Worm (Caenorhabditis elegans): ENCODE results near the gene tebp-2.

tebp-2 gene

DNA sequence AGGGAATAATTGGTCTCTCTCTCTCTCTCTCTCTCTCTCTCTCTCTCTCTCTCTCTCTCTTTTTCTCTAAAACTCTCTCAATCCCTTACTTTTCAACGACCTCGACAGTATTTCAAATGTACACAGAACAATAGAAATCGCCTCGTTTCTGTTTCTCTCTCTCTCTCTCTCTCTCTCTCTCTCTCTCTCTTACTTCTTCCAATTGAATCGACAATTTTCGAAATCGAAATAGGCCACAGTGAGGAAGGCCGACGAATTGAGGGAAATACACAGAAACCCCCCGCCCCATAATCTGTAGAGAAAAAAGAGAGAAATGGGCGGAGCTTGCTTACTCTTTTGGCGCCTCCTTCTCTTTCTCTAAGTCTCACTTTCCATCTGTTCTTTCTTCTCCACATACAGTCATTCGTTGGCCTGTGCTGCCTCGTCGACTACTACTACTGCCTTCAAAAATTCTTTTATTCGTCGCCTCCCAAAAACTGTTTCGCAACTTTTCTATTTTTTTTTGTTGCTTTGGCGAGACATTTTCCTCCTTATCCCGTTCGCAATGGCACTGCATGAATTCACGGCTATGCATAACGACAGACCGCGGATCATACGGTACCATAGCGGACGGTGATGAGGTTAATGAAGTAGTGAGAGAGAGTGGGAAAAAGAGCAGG lies 20.2 kb downstream of the tebp-2 start (continued):
- TF ChIP-seq Y55F3AM.14 (GFP tag; optimal IDR thresholded peaks at IDR 0.05) (no peak), lin-39 (tag; optimal IDR thresholded peaks at IDR 0.05) (no peak), mbf-1 (tag; optimal IDR thresholded peaks at IDR 0.05) (no peak)

ce11 chrIV:5563280-5563679 lies 21.9 kb downstream of the tebp-2 start:
- TF ChIP-seq unc-55 (GFP tag; optimal IDR thresholded peaks at IDR 0.05) (no peak), ama-1 (optimal IDR thresholded peaks at IDR 0.05) (no peak), lsy-2 (tag; optimal IDR thresholded peaks at IDR 0.05) (peak in 1 of 2 experiments; percentile 39), dmd-4 (tag; optimal IDR thresholded peaks at IDR 0.05) (no peak), nhr-11 (tag; optimal IDR thresholded peaks at IDR 0.05) (no peak), nhr-6 (tag; optimal IDR thresholded peaks at IDR 0.05) (peak; percentile 28), nhr-21 (tag; optimal IDR thresholded peaks at IDR 0.05) (no peak), Y55F3AM.14 (GFP tag; optimal IDR thresholded peaks at IDR 0.05) (no peak), blmp-1 (tag; optimal IDR thresholded peaks at IDR 0.05; ENCODE audit: insufficient read depth) (no peak), gmeb-1 (tag; optimal IDR thresholded peaks at IDR 0.05) (no peak), nhr-12 (tag; optimal IDR thresholded peaks at IDR 0.05) (no peak), unc-39 (tag; optimal IDR thresholded peaks at IDR 0.05) (no peak), elt-3 (tag; optimal IDR thresholded peaks at IDR 0.05) (no peak), mab-5 (tag; optimal IDR thresholded peaks at IDR 0.05) (no peak), mbf-1 (tag; optimal IDR thresholded peaks at IDR 0.05) (no peak), ztf-1 (GFP tag; conservative IDR thresholded peaks at IDR 0.05) (no peak), F13H6.1 (tag; optimal IDR thresholded peaks at IDR 0.05) (no peak), nhr-25 (tag; optimal IDR thresholded peaks at IDR 0.05) (peak; percentile 87), C34F6.9 (tag; optimal IDR thresholded peaks at IDR 0.05) (no peak), nhr-77 (tag; optimal IDR thresholded peaks at IDR 0.05) (no peak), ztf-11 (tag; optimal IDR thresholded peaks at IDR 0.05) (no peak), mdl-1 (tag; optimal IDR thresholded peaks at IDR 0.05) (no peak), sem-4 (tag; optimal IDR thresholded peaks at IDR 0.05) (no peak), ceh-16 (tag; optimal IDR thresholded peaks at IDR 0.05) (no peak), lin-39 (tag; optimal IDR thresholded peaks at IDR 0.05) (no peak), ceh-82 (tag; optimal IDR thresholded peaks at IDR 0.05) (no peak), ZK546.5 (tag; optimal IDR thresholded peaks at IDR 0.05) (no peak)

DNA sequence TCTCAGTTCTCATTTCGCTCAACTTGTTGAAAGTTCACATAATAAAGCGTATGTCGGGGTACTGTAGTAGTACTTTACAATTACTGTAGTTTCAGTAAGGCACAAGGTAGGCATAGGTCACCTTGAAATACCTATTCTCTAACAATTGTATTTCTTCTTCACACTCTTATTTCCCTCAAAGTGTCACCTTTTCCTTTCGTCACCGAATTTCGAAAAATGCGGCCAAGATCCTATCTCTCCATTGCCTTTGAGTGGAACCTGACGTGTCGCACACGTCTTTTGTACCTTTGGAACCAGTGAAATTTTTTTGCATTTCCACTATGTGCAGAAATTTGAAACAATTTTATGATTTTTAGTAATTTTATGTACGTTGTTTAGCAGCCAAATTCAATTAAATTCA lies 22.9 kb downstream of the tebp-2 start:
- TF ChIP-seq elt-1 (tag; optimal IDR thresholded peaks at IDR 0.05) (no peak), lin-39 (tag; optimal IDR thresholded peaks at IDR 0.05) (no peak), unc-55 (GFP tag; optimal IDR thresholded peaks at IDR 0.05) (no peak), unc-62 (GFP tag; optimal IDR thresholded peaks at IDR 0.05) (no peak), snpc-4 (tag; optimal IDR thresholded peaks at IDR 0.05) (no peak), nhr-237 (tag; optimal IDR thresholded peaks at IDR 0.05) (no peak)

- no peak for TF ChIP-seq crh-2 (tag; optimal IDR thresholded peaks at IDR 0.05)
- peak; percentile 16 for TF ChIP-seq nhr-25 (tag; optimal IDR thresholded peaks at IDR 0.05)
- TF ChIP-seq nhr-129 (tag; optimal IDR thresholded peaks at IDR 0.05) = peak; percentile 29
- TF ChIP-seq unc-39 (tag; optimal IDR thresholded peaks at IDR 0.05) = no peak
- TF ChIP-seq ztf-1 (GFP tag; conservative IDR thresholded peaks at IDR 0.05) = no peak
- no peak for TF ChIP-seq mdl-1 (tag; optimal IDR thresholded peaks at IDR 0.05)
- no peak for TF ChIP-seq egl-27 (tag; optimal IDR thresholded peaks at IDR 0.05)
- TF ChIP-seq snpc-4 (tag; optimal IDR thresholded peaks at IDR 0.05) = peak; percentile 15
- TF ChIP-seq ceh-16 (tag; optimal IDR thresholded peaks at IDR 0.05) = no peak
- no peak for TF ChIP-seq lin-39 (tag; optimal IDR thresholded peaks at IDR 0.05)
These were observed 23.7 kb downstream of the tebp-2 start for ce11 chrIV:5565105-5565504.

DNA sequence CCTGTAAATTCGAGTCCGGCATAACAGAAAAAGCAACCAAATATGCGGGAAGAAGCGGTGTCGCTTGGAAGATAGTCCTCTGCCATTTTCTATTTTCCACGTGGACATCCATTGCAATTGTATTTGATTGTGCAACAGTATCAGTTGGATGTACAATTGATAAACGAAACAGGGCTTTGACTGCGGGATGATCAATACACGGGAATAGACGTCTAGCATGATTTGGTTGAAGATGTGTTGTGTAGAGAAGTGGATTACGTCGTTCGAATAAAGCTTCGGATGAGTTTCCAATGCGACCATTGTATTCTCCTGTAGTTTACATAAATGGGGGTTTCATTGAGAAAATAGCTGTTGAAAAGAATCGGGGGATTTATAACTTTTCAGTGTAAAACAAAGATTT lies 31.3 kb downstream of the tebp-2 start:
- no peak for TF ChIP-seq nhr-25 (tag; optimal IDR thresholded peaks at IDR 0.05)
- no peak for TF ChIP-seq R02D3.7 (tag; optimal IDR thresholded peaks at IDR 0.05)
- TF ChIP-seq alr-1 (tag; optimal IDR thresholded peaks at IDR 0.05) = no peak
- TF ChIP-seq sem-4 (tag; optimal IDR thresholded peaks at IDR 0.05) = no peak
- TF ChIP-seq mdl-1 (tag; optimal IDR thresholded peaks at IDR 0.05) = no peak
- TF ChIP-seq lin-39 (tag; optimal IDR thresholded peaks at IDR 0.05) = no peak
- no peak for TF ChIP-seq unc-55 (GFP tag; optimal IDR thresholded peaks at IDR 0.05)
